Fruit fly (Drosophila melanogaster): ENCODE results near the gene ncm.

Gene ncm

DNA sequence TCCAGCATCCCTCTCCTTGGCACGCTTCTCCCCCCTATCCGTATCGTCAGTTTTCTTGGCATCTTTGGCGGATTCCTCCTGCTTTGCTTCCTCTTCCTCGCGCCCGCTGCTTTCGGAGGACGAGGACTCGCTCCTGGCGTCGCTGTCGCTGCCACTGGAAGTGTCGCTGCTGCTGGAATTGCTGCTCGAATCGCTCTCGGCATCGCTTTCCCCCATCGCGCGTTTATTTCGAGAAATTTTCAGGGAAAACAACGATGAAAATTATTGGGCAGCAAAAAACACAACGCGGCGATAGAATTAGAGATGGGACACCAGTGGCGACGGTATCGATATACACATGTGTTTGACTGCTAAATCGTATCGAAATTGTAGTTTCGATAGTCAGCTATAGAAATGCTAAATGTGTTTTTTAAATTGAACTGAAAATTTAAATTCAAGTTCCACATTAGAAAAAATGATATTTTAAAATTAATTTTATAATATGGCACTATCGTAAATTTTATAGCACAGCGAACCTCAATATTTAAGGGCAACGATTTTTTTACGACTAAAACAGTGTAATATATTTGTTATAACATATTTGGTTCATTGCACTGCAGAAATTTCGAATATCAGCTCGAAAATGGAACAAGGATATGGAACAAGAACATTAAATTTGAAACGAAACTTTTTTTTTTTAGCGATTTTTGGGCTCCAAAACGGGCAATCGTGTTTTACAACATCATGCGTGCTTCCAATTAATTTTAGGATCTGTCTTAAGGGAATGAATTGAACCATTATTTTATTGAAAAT is at the start of gene ncm:
TSS of gene ncm (minus strand) at position 319 of the 792 bp plus-strand sequence.
- TF ChIP-seq D1 (tag; optimal IDR thresholded peaks at IDR 0.05) (peak; percentile 34), CG32121 (GFP tag; IDR thresholded peaks at IDR 0.05) (no peak), CG15710 (tag; optimal IDR thresholded peaks at IDR 0.05) (no peak)

DNA sequence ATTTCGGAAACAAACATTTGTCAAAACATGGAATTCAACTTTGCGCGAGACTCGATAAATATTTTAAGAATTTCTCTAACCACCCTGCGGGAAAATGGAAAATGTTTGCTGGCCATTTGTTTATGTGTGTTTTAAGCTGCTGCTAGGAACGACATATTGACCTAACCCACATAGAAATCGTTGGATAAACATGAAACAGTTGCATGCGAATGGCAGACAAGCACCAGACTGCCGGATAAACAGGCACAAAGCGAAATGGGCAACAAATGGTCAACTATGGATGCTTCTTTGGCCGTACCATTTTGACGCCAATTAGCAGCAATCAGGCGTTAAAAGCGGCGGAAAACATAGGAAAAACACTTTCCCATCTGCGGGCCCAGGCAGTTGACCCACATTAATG is 48.1 kb upstream of the ncm start:
- TF ChIP-seq Pif1A (GFP tag; optimal IDR thresholded peaks at IDR 0.05) (no peak), CG13204 (GFP tag; optimal IDR thresholded peaks at IDR 0.05) (no peak), Pif1B (GFP tag; optimal IDR thresholded peaks at IDR 0.05) (no peak), CG10348 (GFP tag; IDR thresholded peaks at IDR 0.05) (no peak), rn (GFP tag; IDR thresholded peaks at IDR 0.05) (no peak)

DNA sequence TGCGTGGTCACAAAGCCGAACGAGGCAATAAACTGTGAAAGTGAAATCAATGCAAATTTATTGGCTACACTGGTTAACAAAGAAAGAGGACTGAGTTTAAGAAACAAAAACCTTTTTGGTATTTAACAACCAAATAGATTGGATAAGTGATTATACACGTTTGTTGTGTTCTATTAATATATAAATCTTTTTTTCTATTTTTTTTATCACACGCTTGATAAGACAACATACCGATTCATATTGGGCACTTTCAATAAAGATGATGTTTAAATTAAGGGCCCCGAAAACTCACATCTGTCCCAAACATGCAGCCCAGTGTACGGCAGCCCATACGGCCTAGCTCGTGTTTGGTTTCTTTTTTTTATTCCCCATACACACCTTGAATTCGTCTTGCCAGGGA is 44.4 kb upstream of the ncm start:
- TF ChIP-seq CG14655 (GFP tag; optimal IDR thresholded peaks at IDR 0.05) (no peak), CG8159 (tag; optimal IDR thresholded peaks at IDR 0.05) (peak; percentile 23), CG8301 (tag; optimal IDR thresholded peaks at IDR 0.05) (peak; percentile 47), CG32121 (GFP tag; IDR thresholded peaks at IDR 0.05) (0 out of 2 replicates have a peak, but pooled peaks have one; percentile 22), Snoo (tag; optimal IDR thresholded peaks at IDR 0.05) (no peak), CG34367 (tag; optimal IDR thresholded peaks at IDR 0.05) (no peak), gl (tag; optimal IDR thresholded peaks at IDR 0.05) (no peak), Ets98B (GFP tag; IDR thresholded peaks at IDR 0.05) (peak; percentile 47), fd96Ca (GFP tag; IDR thresholded peaks at IDR 0.05) (no peak), Pif1B (GFP tag; optimal IDR thresholded peaks at IDR 0.05) (peak; percentile 31), CG17806 (tag; optimal IDR thresholded peaks at IDR 0.05) (peak; percentile 4), CG13204 (GFP tag; optimal IDR thresholded peaks at IDR 0.05) (no peak), CG9948 (tag; optimal IDR thresholded peaks at IDR 0.05) (no peak), CG12605 (GFP tag; IDR thresholded peaks at IDR 0.05) (peak; percentile 29; the same call in 1 of the 2 replicates), CG4496 (GFP tag; IDR thresholded peaks at IDR 0.05) (no peak), CG10348 (GFP tag; IDR thresholded peaks at IDR 0.05) (no peak), Pif1A (GFP tag; optimal IDR thresholded peaks at IDR 0.05) (peak; percentile 30), rn (GFP tag; IDR thresholded peaks at IDR 0.05) (no peak), EcR (GFP tag; optimal IDR thresholded peaks at IDR 0.05) (no peak)

DNA sequence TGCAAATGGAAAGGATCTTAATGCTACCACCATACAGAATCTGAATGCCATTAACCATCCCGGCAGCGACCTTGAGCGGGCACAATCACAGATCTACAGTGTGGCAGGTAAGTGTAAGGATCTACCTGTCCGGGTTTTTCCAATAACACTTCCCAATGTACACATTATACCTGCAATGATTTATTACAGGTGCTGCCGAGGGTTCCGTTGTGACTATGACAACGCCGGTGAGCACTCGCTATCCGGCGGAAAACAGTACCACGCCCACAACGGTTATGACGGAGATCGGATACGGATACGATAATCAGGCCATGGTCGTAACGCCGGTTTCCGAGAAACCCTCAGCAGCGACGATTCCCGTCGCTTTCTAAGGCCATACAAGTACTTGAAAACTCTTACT is 38.1 kb upstream of the ncm start:
- no peak for TF ChIP-seq Snoo (tag; optimal IDR thresholded peaks at IDR 0.05)
- no peak for TF ChIP-seq CG8301 (tag; optimal IDR thresholded peaks at IDR 0.05)
- no peak for TF ChIP-seq Pif1A (GFP tag; optimal IDR thresholded peaks at IDR 0.05)
- no peak for TF ChIP-seq CG9948 (tag; optimal IDR thresholded peaks at IDR 0.05)
- no peak for TF ChIP-seq fd96Ca (GFP tag; IDR thresholded peaks at IDR 0.05)
- TF ChIP-seq CG13204 (GFP tag; optimal IDR thresholded peaks at IDR 0.05): no peak
- TF ChIP-seq D1 (tag; optimal IDR thresholded peaks at IDR 0.05): no peak
- TF ChIP-seq Pif1B (GFP tag; optimal IDR thresholded peaks at IDR 0.05): no peak
- TF ChIP-seq CG32121 (GFP tag; IDR thresholded peaks at IDR 0.05): no peak
- TF ChIP-seq CG34367 (tag; optimal IDR thresholded peaks at IDR 0.05): no peak
- TF ChIP-seq CG12605 (GFP tag; IDR thresholded peaks at IDR 0.05): no peak
- no peak for TF ChIP-seq CG17806 (tag; optimal IDR thresholded peaks at IDR 0.05)
- TF ChIP-seq CG4496 (GFP tag; IDR thresholded peaks at IDR 0.05): no peak
- no peak for TF ChIP-seq EcR (GFP tag; optimal IDR thresholded peaks at IDR 0.05)
- no peak for TF ChIP-seq Ets98B (GFP tag; IDR thresholded peaks at IDR 0.05)
- no peak for TF ChIP-seq CG8159 (tag; optimal IDR thresholded peaks at IDR 0.05)

DNA sequence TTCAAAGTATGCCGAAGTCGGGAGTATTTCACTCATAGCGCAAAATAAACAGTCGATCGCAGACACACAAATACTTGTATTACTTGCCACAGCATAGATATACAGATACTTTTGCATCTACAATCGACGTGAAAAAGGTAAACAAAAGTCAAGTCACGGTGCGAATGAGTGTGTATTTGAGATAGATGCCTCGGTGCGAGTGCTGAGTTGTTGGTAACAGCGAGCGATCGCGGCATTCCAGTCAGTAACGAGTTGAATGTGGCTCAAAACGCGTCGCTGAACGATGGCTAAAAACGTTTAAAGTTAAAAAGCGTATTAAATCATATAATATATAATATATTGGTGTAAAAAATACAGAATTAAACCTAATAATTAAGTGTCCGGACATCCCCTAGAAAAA is 36.5 kb upstream of the ncm start, which contains the start of gene grnd:
TSS of gene grnd (plus strand) at position 207 of the 400 bp plus-strand sequence.
- TF ChIP-seq CG4496 (GFP tag; IDR thresholded peaks at IDR 0.05) (no peak), CG12605 (GFP tag; IDR thresholded peaks at IDR 0.05) (no peak), CG34367 (tag; optimal IDR thresholded peaks at IDR 0.05) (no peak), fd96Ca (GFP tag; IDR thresholded peaks at IDR 0.05) (no peak; the same call in 2 of the 3 replicates), gl (tag; optimal IDR thresholded peaks at IDR 0.05) (no peak), Snoo (tag; optimal IDR thresholded peaks at IDR 0.05) (no peak), Pif1B (GFP tag; optimal IDR thresholded peaks at IDR 0.05) (peak; percentile 24), CG15710 (tag; optimal IDR thresholded peaks at IDR 0.05) (no peak), EcR (GFP tag; optimal IDR thresholded peaks at IDR 0.05) (peak; percentile 24), rn (GFP tag; IDR thresholded peaks at IDR 0.05) (no peak), CG10348 (GFP tag; IDR thresholded peaks at IDR 0.05) (no peak), Ets98B (GFP tag; IDR thresholded peaks at IDR 0.05) (peak; percentile 5; the same call in 1 of the 2 replicates), CG32121 (GFP tag; IDR thresholded peaks at IDR 0.05) (no peak)

DNA sequence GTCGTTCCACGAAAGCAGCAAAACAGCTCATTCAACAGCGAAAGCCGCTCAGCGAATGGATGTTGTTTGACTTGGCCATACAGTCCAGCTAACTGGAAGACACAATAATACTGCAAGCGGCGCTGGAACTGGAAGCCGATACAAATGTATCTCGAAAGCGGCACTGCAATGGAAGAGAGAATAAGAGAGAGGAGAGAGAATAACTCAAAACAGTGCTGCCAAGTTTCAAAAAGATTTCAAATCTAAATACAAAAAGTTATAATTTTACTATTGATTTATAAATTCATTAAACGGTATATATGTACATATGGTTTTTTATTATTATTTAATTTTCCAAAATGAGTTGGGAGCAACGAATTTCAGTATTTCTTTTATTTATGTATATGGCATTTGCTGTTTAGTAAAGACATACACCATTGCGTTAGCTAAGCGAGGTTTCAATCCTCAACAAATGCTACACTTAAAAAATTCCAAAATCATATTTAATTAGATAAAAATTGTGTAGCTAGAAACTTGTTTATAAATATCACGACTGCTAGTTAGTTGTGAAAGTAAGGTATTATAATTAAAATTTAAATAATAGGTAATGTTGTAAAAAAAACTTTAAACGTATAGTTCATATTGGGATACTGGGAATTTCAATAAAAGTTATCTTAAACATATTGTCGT is 35.8 kb upstream of the ncm start, which contains the start of gene CG10283:
TSS of gene CG10283 (minus strand) at position 132 of the 669 bp plus-strand sequence.
- no peak for TF ChIP-seq CG32121 (GFP tag; IDR thresholded peaks at IDR 0.05)
- no peak for TF ChIP-seq Snoo (tag; optimal IDR thresholded peaks at IDR 0.05)
- TF ChIP-seq Ets98B (GFP tag; IDR thresholded peaks at IDR 0.05): peak; percentile 28; the same call in 1 of the 2 replicates
- TF ChIP-seq CG17806 (tag; optimal IDR thresholded peaks at IDR 0.05): peak; percentile 34
- TF ChIP-seq CG12605 (GFP tag; IDR thresholded peaks at IDR 0.05): 0 out of 2 replicates have a peak, but pooled peaks have one; percentile 17
- TF ChIP-seq CG9948 (tag; optimal IDR thresholded peaks at IDR 0.05): peak; percentile 6
- peak; percentile 39 for TF ChIP-seq CG13204 (GFP tag; optimal IDR thresholded peaks at IDR 0.05)
- no peak for TF ChIP-seq CG4496 (GFP tag; IDR thresholded peaks at IDR 0.05)
- no peak for TF ChIP-seq Pif1A (GFP tag; optimal IDR thresholded peaks at IDR 0.05)
- no peak for TF ChIP-seq gl (tag; optimal IDR thresholded peaks at IDR 0.05)
- peak; percentile 5 for TF ChIP-seq CG34367 (tag; optimal IDR thresholded peaks at IDR 0.05)
- TF ChIP-seq CG14655 (GFP tag; optimal IDR thresholded peaks at IDR 0.05): no peak
- peak; percentile 41 for TF ChIP-seq Pif1B (GFP tag; optimal IDR thresholded peaks at IDR 0.05)
- no peak for TF ChIP-seq fd96Ca (GFP tag; IDR thresholded peaks at IDR 0.05)
- no peak for TF ChIP-seq CG10348 (GFP tag; IDR thresholded peaks at IDR 0.05)
- no peak for TF ChIP-seq D1 (tag; optimal IDR thresholded peaks at IDR 0.05)
- peak; percentile 49 for TF ChIP-seq CG8159 (tag; optimal IDR thresholded peaks at IDR 0.05)
- TF ChIP-seq CG8301 (tag; optimal IDR thresholded peaks at IDR 0.05): peak; percentile 18
- peak; percentile 29 for TF ChIP-seq CG15710 (tag; optimal IDR thresholded peaks at IDR 0.05)
- peak; percentile 16 for TF ChIP-seq EcR (GFP tag; optimal IDR thresholded peaks at IDR 0.05)
- TF ChIP-seq rn (GFP tag; IDR thresholded peaks at IDR 0.05): no peak

All from whole organism, pupa.